Fruit fly (Drosophila melanogaster) whole organism, embryonic: ENCODE results near the gene glob3.

ENCODE experiments used
- Antp ChIP-seq: fragments of 200-800 bp; sonication (Bioruptor generic); optimal IDR thresholded peaks from 3 replicates; lab custom pipeline; 2016; ENCODE audit warnings: missing biosample characterization, missing genetic modification characterization
- CG17912 ChIP-seq: fragments of 200-800 bp; sonication (Bioruptor generic); optimal IDR thresholded peaks from 2 replicates; lab custom pipeline; 2018; ENCODE audit warnings: missing biosample characterization, mild to moderate bottlenecking, missing genetic modification characterization
- CG8478 ChIP-seq: fragments of >200 bp; optimal IDR thresholded peaks from 2 replicates; lab custom pipeline; 2018
- CG9817 ChIP-seq: fragments of 200-800 bp; sonication (Bioruptor generic); optimal IDR thresholded peaks from 2 replicates; lab custom pipeline; 2018; ENCODE audit warnings: missing biosample characterization, mild to moderate bottlenecking, missing genetic modification characterization, moderate library complexity
- Scr ChIP-seq: fragments of 200-800 bp; sonication (Bioruptor generic); IDR thresholded peaks from 2 replicates; pipeline ENCODE4 v1.3.6; 2022; ENCODE audit warnings: missing biosample characterization, missing genetic modification characterization; ENCODE audit not compliant: partially characterized antibody
- Tbp ChIP-seq: fragments of >200 bp; optimal IDR thresholded peaks from 2 replicates; lab custom pipeline; 2018; ENCODE audit warnings: missing biosample characterization, missing genetic modification characterization
- bbx ChIP-seq: fragments of 200-800 bp; sonication (Bioruptor generic); IDR thresholded peaks from 2 replicates; pipeline ENCODE4 v1.3.6; 2022; ENCODE audit warnings: missing biosample characterization, missing genetic modification characterization; ENCODE audit not compliant: partially characterized antibody
- h ChIP-seq: fragments of >200 bp; optimal IDR thresholded peaks from 2 replicates; lab custom pipeline; 2017
- ind ChIP-seq: fragments of 200-800 bp; sonication (Bioruptor generic); optimal IDR thresholded peaks from 3 replicates; lab custom pipeline; 2016; ENCODE audit warnings: missing biosample characterization, missing genetic modification characterization
- mam ChIP-seq: fragments of 200-800 bp; sonication (Bioruptor generic); optimal IDR thresholded peaks from 3 replicates; lab custom pipeline; 2016; ENCODE audit warnings: missing biosample characterization, missing genetic modification characterization
- org-1 ChIP-seq: fragments of 200-800 bp; sonication (Bioruptor generic); optimal IDR thresholded peaks from 2 replicates; lab custom pipeline; 2017; ENCODE audit warnings: missing biosample characterization, missing genetic modification characterization
- pan ChIP-seq, 4 experiments: fragments of >200 bp in 3 of 4; fragments of 200-800 bp in 1 of 4; sonication (Bioruptor generic) in 1 of 4; optimal IDR thresholded peaks in 3 of 4; IDR thresholded peaks in 1 of 4; 2 replicates each; pipeline versions ENCODE4 v1.3.6 to Lab custom; 2017 to 2022; ENCODE audit warnings: missing biosample characterization in 2 of 4, missing genetic modification characterization in 2 of 4, mixed read lengths in 1 of 4

- TF ChIP-seq Antp (GFP tag; lab: Kevin White, UChicago) (peak; percentile 11), CG8478 (lab: Kevin White, UChicago) (no peak), Scr (GFP tag; lab: Robert Waterston, UW) (no peak), bbx (GFP tag; lab: Robert Waterston, UW) (no peak), CG17912 (GFP tag; lab: Kevin White, UChicago) (no peak), ind (no peak), CG9817 (tag; lab: Kevin White, UChicago) (no peak), mam (GFP tag; lab: Kevin White, UChicago) (no peak), org-1 (GFP tag; lab: Kevin White, UChicago) (no peak), pan (optimal IDR thresholded peaks at IDR 0.05; lab: Kevin White, UChicago) (no peak), pan (GFP tag; optimal IDR thresholded peaks at IDR 0.05 in 1 of 2, IDR thresholded peaks at IDR 0.05 in 1 of 2) (peak in 1 of 2 experiments; percentile 54), h (lab: Kevin White, UChicago) (no peak), Tbp (GFP tag; lab: Kevin White, UChicago) (no peak)
Measured at dm6 chr3R:5833948-5834504, 4.2 kb downstream of the glob3 start.
